Worm (Caenorhabditis elegans): ENCODE results near the gene cul-3.

DNA sequence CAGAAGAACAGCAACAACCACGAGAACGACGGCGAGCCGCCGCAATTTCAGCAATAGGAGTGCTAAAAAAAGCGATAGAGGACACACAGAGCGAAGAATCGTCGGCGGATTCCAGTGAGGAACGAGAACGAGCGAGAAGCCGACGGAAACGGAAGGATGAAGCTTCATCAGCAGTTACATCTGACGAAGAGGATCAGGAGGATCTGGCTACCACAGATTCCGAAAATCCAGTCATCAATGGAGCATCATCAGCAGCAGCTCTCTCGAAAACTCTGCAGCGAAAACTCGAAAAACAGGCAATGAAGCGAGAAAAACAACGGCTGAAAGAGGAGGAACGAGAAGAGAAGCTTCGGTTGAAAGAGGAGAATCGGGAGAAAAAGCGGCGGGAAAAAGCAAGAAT is 12.2 kb downstream of the cul-3 start:
- TF ChIP-seq ztf-23 (GFP tag; IDR thresholded peaks at IDR 0.05) (no peak), flt-1 (GFP tag; IDR thresholded peaks at IDR 0.05) (no peak), cog-1 (tag; optimal IDR thresholded peaks at IDR 0.05) (no peak), med-1 (GFP tag; optimal IDR thresholded peaks at IDR 0.05; ENCODE audit: insufficient read depth) (no peak), tab-1 (GFP tag; IDR thresholded peaks at IDR 0.05) (no peak), klf-2 (GFP tag; conservative IDR thresholded peaks at IDR 0.05) (no peak), ztf-29 (GFP tag; IDR thresholded peaks at IDR 0.05) (no peak), T22C8.4 (GFP tag; IDR thresholded peaks at IDR 0.05) (no peak), ref-1 (GFP tag; conservative IDR thresholded peaks at IDR 0.05) (no peak)

All from whole organism, midembryonic.